Fruit fly (Drosophila melanogaster) whole organism: ENCODE measurements around the gene CG42592.

Source experiments
- CG8478 ChIP-seq: fragments of >200 bp; optimal IDR thresholded peaks from 2 replicates; lab custom pipeline; 2018; ENCODE audit warnings: inconsistent platforms
- Dll ChIP-seq: fragments of >200 bp; optimal IDR thresholded peaks from 2 replicates; lab custom pipeline; 2017
- EcR ChIP-seq, 2 experiments: fragments of >200 bp; optimal IDR thresholded peaks; 2 replicates each; lab custom pipeline; 2017; ENCODE audit warnings: missing biosample characterization in 2 of 2, missing genetic modification characterization in 2 of 2, missing genetic modification reagents in 2 of 2
- pan ChIP-seq: fragments of >200 bp; optimal IDR thresholded peaks from 2 replicates; lab custom pipeline; 2017
- psq ChIP-seq: fragments of >200 bp; optimal IDR thresholded peaks from 2 replicates; lab custom pipeline; 2017
- usp ChIP-seq: fragments of >200 bp; optimal IDR thresholded peaks from 2 replicates; lab custom pipeline; 2017; ENCODE audit warnings: missing biosample characterization, missing genetic modification characterization, mixed read lengths

DNA sequence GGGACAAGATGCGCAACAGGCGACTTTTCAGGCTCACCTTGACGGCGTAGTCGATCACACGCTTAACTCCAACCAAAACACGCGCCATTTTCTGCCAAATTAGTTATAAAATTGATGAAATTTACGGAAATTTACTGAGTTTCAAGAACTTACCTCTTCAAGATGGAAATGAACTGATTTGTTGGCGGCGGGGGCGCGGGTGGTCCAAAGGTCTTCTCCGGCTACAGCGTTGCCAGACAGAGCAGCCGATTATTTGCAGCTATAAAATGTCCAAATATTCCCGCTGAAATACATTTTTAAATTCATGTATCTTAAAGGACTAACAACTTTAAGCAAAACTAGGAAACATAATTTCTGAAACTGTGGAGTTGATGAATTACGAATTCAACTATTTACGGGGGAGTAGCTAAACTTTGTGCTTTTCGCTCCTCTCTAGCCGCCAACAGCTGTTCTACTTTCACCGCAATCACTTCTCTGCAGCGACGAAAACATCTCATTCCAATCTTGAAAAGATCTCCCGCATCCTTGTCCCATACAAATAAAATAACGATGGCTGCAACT is 33.3 kb downstream of the CG42592 start, which contains the start of the genes Etfb and CG7789:
- TF ChIP-seq usp (GFP tag; lab: Kevin White, UChicago) (no peak), CG8478 (lab: Kevin White, UChicago) (no peak), pan (lab: Kevin White, UChicago) (no peak), EcR (GFP tag; optimal IDR thresholded peaks at IDR 0.05; lab: Kevin White, UChicago) (no peak), psq (lab: Kevin White, UChicago) (no peak), Dll (lab: Kevin White, UChicago) (no peak)
